Fruit fly (Drosophila melanogaster): ENCODE measurements around the gene CG11756.
A peak's percentile ranks its signal among the peaks of the same experiment; 100 is the strongest.

The CG11756 gene

dm6 chrX:11338047-11338747 lies 9.7 kb upstream of the CG11756 start (continued):
- TF ChIP-seq B-H2 (GFP tag; optimal IDR thresholded peaks at IDR 0.05) (no peak), CG3995 (GFP tag; optimal IDR thresholded peaks at IDR 0.05) (no peak), E2f1 (GFP tag; IDR thresholded peaks at IDR 0.05) (peak; percentile 63), Oli (tag; optimal IDR thresholded peaks at IDR 0.05) (peak; percentile 85), Tbp (GFP tag; optimal IDR thresholded peaks at IDR 0.05) (no peak), eyg (GFP tag; optimal IDR thresholded peaks at IDR 0.05) (peak; percentile 54), pros (GFP tag; optimal IDR thresholded peaks at IDR 0.05) (no peak), CG15269 (tag; optimal IDR thresholded peaks at IDR 0.05) (peak; percentile 86), CG6272 (GFP tag; IDR thresholded peaks at IDR 0.05) (no peak), chn (GFP tag; optimal IDR thresholded peaks at IDR 0.05) (peak; percentile 65), CG3163 (GFP tag; optimal IDR thresholded peaks at IDR 0.05) (peak; percentile 35), Bteb2 (GFP tag; optimal IDR thresholded peaks at IDR 0.05) (peak; percentile 59), CG11247 (GFP tag; IDR thresholded peaks at IDR 0.05) (peak; percentile 6; the same call in 1 of the 2 replicates), CG34422 (GFP tag; IDR thresholded peaks at IDR 0.05) (0 out of 3 replicates have a peak, but pooled peaks have one; percentile 27), Lhr (GFP tag; optimal IDR thresholded peaks at IDR 0.05) (no peak), Kr (GFP tag; optimal IDR thresholded peaks at IDR 0.05) (peak; percentile 71), hth (optimal IDR thresholded peaks at IDR 0.05) (no peak), lbe (GFP tag; optimal IDR thresholded peaks at IDR 0.05) (no peak), pzg (GFP tag; optimal IDR thresholded peaks at IDR 0.05) (no peak), slp2 (GFP tag; optimal IDR thresholded peaks at IDR 0.05) (no peak), CG11093 (GFP tag; IDR thresholded peaks at IDR 0.05) (peak; percentile 12; the same call in 1 of the 3 replicates), sens-2 (GFP tag; IDR thresholded peaks at IDR 0.05) (no peak), CG34376 (GFP tag; optimal IDR thresholded peaks at IDR 0.05) (peak; percentile 17), nom (GFP tag; optimal IDR thresholded peaks at IDR 0.05) (no peak), CG18599 (GFP tag; optimal IDR thresholded peaks at IDR 0.05) (no peak), CG6175 (GFP tag; IDR thresholded peaks at IDR 0.05) (no peak), jing (GFP tag; optimal IDR thresholded peaks at IDR 0.05) (peak; percentile 17), CG9876 (GFP tag; optimal IDR thresholded peaks at IDR 0.05) (no peak), nerfin-1 (tag; optimal IDR thresholded peaks at IDR 0.05) (peak; percentile 66), CG7556 (GFP tag; optimal IDR thresholded peaks at IDR 0.05) (peak; percentile 84), tio (GFP tag; optimal IDR thresholded peaks at IDR 0.05) (no peak), Dek (tag; optimal IDR thresholded peaks at IDR 0.05) (peak; percentile 63), CG9817 (tag; optimal IDR thresholded peaks at IDR 0.05) (peak; percentile 57), salm (tag; optimal IDR thresholded peaks at IDR 0.05) (no peak), CG9797 (GFP tag; optimal IDR thresholded peaks at IDR 0.05) (no peak), CG7372 (GFP tag; IDR thresholded peaks at IDR 0.05) (peak; percentile 60; the same call in 1 of the 2 replicates), ems (GFP tag; optimal IDR thresholded peaks at IDR 0.05) (peak; percentile 52), CG16779 (GFP tag; IDR thresholded peaks at IDR 0.05) (no peak), ham (GFP tag; IDR thresholded peaks at IDR 0.05) (no peak), crp (GFP tag; optimal IDR thresholded peaks at IDR 0.05) (no peak), al (GFP tag; IDR thresholded peaks at IDR 0.05) (no peak; the same call in 1 of the 2 replicates), cg (GFP tag; optimal IDR thresholded peaks at IDR 0.05) (no peak), jigr1 (GFP tag; IDR thresholded peaks at IDR 0.05) (no peak), CG2199 (GFP tag; IDR thresholded peaks at IDR 0.05) (no peak), odd (GFP tag; optimal IDR thresholded peaks at IDR 0.05) (no peak), YL-1 (GFP tag; optimal IDR thresholded peaks at IDR 0.05) (no peak), Rx (GFP tag; IDR thresholded peaks at IDR 0.05) (no peak), CkIIα-i1 (GFP tag; IDR thresholded peaks at IDR 0.05) (no peak), lmd (GFP tag; IDR thresholded peaks at IDR 0.05) (peak; percentile 65), gce (GFP tag; IDR thresholded peaks at IDR 0.05) (0 out of 3 replicates have a peak, but pooled peaks have one; percentile 22)
